Worm (Caenorhabditis elegans) whole organism, young adult: ENCODE results near the gene R53.8.
A peak's percentile ranks its signal among the peaks of the same experiment; 100 is the strongest.

Source experiments
- C17E4.6 ChIP-seq: fragments of 200-800 bp; sonication (Bioruptor generic); IDR thresholded peaks from 2 replicates; pipeline ENCODE4 v1.3.6; 2022; ENCODE audit warnings: missing genetic modification reagents, missing genetic modification characterization, missing compliant biosample characterization
- F52B5.7 ChIP-seq: sonication (generic microtip); optimal IDR thresholded peaks from 2 replicates; lab custom pipeline; 2016; ENCODE audit warnings: mild to moderate bottlenecking, missing genetic modification characterization, missing compliant biosample characterization
- ZK185.1 ChIP-seq: sonication (generic microtip); optimal IDR thresholded peaks from 2 replicates; lab custom pipeline; 2016; ENCODE audit warnings: mild to moderate bottlenecking, missing genetic modification characterization, missing compliant biosample characterization; ENCODE audit not compliant: poor library complexity, severe bottlenecking
- hlh-12 ChIP-seq: sonication (generic microtip); optimal IDR thresholded peaks from 2 replicates; lab custom pipeline; 2016; ENCODE audit warnings: missing genetic modification characterization, missing compliant biosample characterization
- madf-6 ChIP-seq: fragments of 200-800 bp; sonication (Bioruptor generic); IDR thresholded peaks from 2 replicates; pipeline ENCODE4 v1.3.6; 2022; ENCODE audit warnings: missing genetic modification reagents, missing genetic modification characterization, missing compliant biosample characterization
- madf-8 ChIP-seq: fragments of 200-800 bp; sonication (Bioruptor generic); conservative IDR thresholded peaks from 2 replicates; pipeline ENCODE4 v1.3.6; 2022; ENCODE audit warnings: missing genetic modification reagents, missing genetic modification characterization, missing compliant biosample characterization
- nfya-1 ChIP-seq: sonication (generic microtip); optimal IDR thresholded peaks from 2 replicates; lab custom pipeline; 2017; ENCODE audit warnings: antibody characterized with exemption, missing compliant biosample characterization, missing genetic modification characterization, borderline replicate concordance; ENCODE audit not compliant: insufficient read depth
- nhr-80 ChIP-seq: sonication (generic microtip); optimal IDR thresholded peaks from 2 replicates; lab custom pipeline; 2016; ENCODE audit warnings: missing genetic modification characterization, missing compliant biosample characterization
- repo-1 ChIP-seq: sonication (generic microtip); optimal IDR thresholded peaks from 2 replicates; lab custom pipeline; 2017; ENCODE audit warnings: mild to moderate bottlenecking, missing genetic modification characterization, missing compliant biosample characterization
- snpc-1.1 ChIP-seq: sonication (generic microtip); optimal IDR thresholded peaks from 2 replicates; lab custom pipeline; 2017; ENCODE audit warnings: missing genetic modification characterization, mild to moderate bottlenecking, missing compliant biosample characterization, antibody characterized with exemption, moderate library complexity, missing genotype, missing genetic modification reagents; ENCODE audit not compliant: insufficient read depth
- snpc-4 ChIP-seq, 5 experiments: fragments of 150-350 bp in 1 of 5; sonication (generic microtip) in 4 of 5; optimal IDR thresholded peaks; 2 replicates each; lab custom pipeline; 2014 to 2018; ENCODE audit warnings: missing genetic modification characterization in 5 of 5, missing biosample characterization in 3 of 5, antibody characterized with exemption in 2 of 5, mild to moderate bottlenecking in 2 of 5, missing compliant biosample characterization in 2 of 5, missing genotype in 2 of 5, moderate library complexity in 2 of 5, missing genetic modification reagents in 1 of 5

DNA sequence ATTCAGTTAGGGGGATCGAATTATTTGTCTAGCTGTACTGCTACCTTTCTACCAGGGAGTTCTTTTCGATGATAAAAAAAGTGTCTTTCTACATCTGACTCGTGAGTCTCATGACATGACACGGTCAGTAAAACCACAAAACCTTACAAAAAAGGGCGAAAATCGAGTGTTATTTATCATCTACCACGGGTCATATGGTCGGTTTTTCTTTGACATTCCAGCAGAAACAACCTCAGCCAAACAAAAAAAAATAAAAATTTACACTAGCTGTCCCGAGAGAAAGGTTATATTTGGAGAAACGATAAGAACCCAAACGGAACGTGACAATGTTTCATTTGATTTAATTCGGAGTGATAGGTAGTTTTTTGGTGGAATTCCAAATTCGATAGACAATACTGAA is 43.2 kb downstream of the R53.8 start:
- no peak for TF ChIP-seq hlh-12 (tag; lab: Kevin White, UChicago)
- no peak for TF ChIP-seq repo-1
- no peak for TF ChIP-seq snpc-1.1 (tag; lab: Kevin White, UChicago)
- TF ChIP-seq madf-6 (GFP tag; lab: Robert Waterston, UW): no peak
- peak; percentile 23 for TF ChIP-seq nhr-80
- TF ChIP-seq ZK185.1: no peak
- no peak for TF ChIP-seq F52B5.7 (tag; lab: Kevin White, UChicago)
- TF ChIP-seq madf-8 (GFP tag; lab: Robert Waterston, UW): no peak
- TF ChIP-seq C17E4.6: no peak
- TF ChIP-seq snpc-4 (GFP tag; optimal IDR thresholded peaks at IDR 0.05; lab: Kevin White, UChicago): no peak
- no peak for TF ChIP-seq snpc-4 (tag; optimal IDR thresholded peaks at IDR 0.05; lab: Kevin White, UChicago)
- no peak for TF ChIP-seq nfya-1
